Fruit fly (Drosophila melanogaster): Measurements from ENCODE around the gene Dip-C.

Gene Dip-C

dm6 chr3R:12405928-12406234 is 7.7 kb downstream of the Dip-C start, which contains the start of gene Cyp9f2:
TSS of gene Cyp9f2 (minus strand) at chr3R:12406028.
- TF ChIP-seq cato (GFP tag; optimal IDR thresholded peaks at IDR 0.05; ENCODE audit: borderline replicate concordance) (no peak), bbx (GFP tag; IDR thresholded peaks at IDR 0.05; ENCODE audit: partially characterized antibody) (0 out of 2 replicates have a peak, but pooled peaks have one; percentile 8)

DNA sequence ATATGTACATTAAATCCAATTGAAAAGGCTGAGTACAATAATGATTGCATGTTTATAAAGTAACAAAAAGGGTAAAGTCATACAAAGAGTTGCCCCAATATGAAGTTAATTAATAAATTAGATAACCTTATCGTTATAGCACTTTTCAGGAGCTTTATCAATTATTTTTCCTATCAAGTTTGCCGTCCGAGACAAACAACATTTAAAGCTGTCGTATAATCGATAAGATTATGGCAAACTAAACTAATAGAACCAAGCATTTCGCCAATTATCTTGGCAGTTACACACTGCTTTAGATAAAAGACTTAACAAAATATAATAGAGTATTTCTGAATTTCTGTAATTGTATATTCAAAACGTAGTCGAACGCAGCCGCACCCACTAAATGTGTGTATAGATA is 8.4 kb downstream of the Dip-C start:
- TF ChIP-seq CG16863 (GFP tag; optimal IDR thresholded peaks at IDR 0.05): no peak
- TF ChIP-seq CG1832 (GFP tag; optimal IDR thresholded peaks at IDR 0.05): no peak
- no peak for TF ChIP-seq gro (GFP tag; optimal IDR thresholded peaks at IDR 0.05)
- TF ChIP-seq Antp (GFP tag; optimal IDR thresholded peaks at IDR 0.05): no peak
- no peak for TF ChIP-seq zfh1 (GFP tag; IDR thresholded peaks at IDR 0.05)
- no peak for TF ChIP-seq dmrt99B (tag; optimal IDR thresholded peaks at IDR 0.05)
- no peak for TF ChIP-seq nom (GFP tag; optimal IDR thresholded peaks at IDR 0.05)
- peak; percentile 91 for TF ChIP-seq mirr (GFP tag; optimal IDR thresholded peaks at IDR 0.05)
- TF ChIP-seq maf-S (GFP tag; optimal IDR thresholded peaks at IDR 0.05): no peak
- TF ChIP-seq en (GFP tag; optimal IDR thresholded peaks at IDR 0.05): no peak
- peak; percentile 54 for TF ChIP-seq CG34376 (GFP tag; optimal IDR thresholded peaks at IDR 0.05)
- TF ChIP-seq Dfd (GFP tag; optimal IDR thresholded peaks at IDR 0.05): no peak
- TF ChIP-seq unc-4 (GFP tag; IDR thresholded peaks at IDR 0.05; ENCODE audit: partially characterized antibody): no peak
- no peak for TF ChIP-seq tgo (GFP tag; IDR thresholded peaks at IDR 0.05)
- TF ChIP-seq BtbVII (GFP tag; optimal IDR thresholded peaks at IDR 0.05): no peak
- no peak for TF ChIP-seq Dll (GFP tag; IDR thresholded peaks at IDR 0.05; ENCODE audit: partially characterized antibody)
- no peak for TF ChIP-seq CrebB (tag; optimal IDR thresholded peaks at IDR 0.05)
- peak; percentile 49 for TF ChIP-seq sens (GFP tag)
- TF ChIP-seq CG10565 (GFP tag; optimal IDR thresholded peaks at IDR 0.05): no peak
- peak; percentile 92 for TF ChIP-seq exex (tag; optimal IDR thresholded peaks at IDR 0.05)
- no peak for TF ChIP-seq Doc2 (GFP tag; IDR thresholded peaks at IDR 0.05)
- TF ChIP-seq ems (GFP tag; optimal IDR thresholded peaks at IDR 0.05): no peak
- TF ChIP-seq slou (GFP tag; optimal IDR thresholded peaks at IDR 0.05): no peak
- no peak for TF ChIP-seq ato (GFP tag; IDR thresholded peaks at IDR 0.05; ENCODE audit: partially characterized antibody)
- TF ChIP-seq Vsx1 (GFP tag; optimal IDR thresholded peaks at IDR 0.05): peak; percentile 48
- TF ChIP-seq salm (tag; optimal IDR thresholded peaks at IDR 0.05): peak; percentile 2
- no peak for TF ChIP-seq Camta (GFP tag; optimal IDR thresholded peaks at IDR 0.05)
- no peak for TF ChIP-seq HmgZ (tag; optimal IDR thresholded peaks at IDR 0.05)
- TF ChIP-seq pzg (GFP tag; optimal IDR thresholded peaks at IDR 0.05): no peak
- no peak for TF ChIP-seq BEAF-32 (GFP tag; optimal IDR thresholded peaks at IDR 0.05)
- no peak for TF ChIP-seq CG17912 (GFP tag; optimal IDR thresholded peaks at IDR 0.05)
- no peak for TF ChIP-seq CG12769 (tag; optimal IDR thresholded peaks at IDR 0.05)
- no peak for TF ChIP-seq chm (GFP tag; IDR thresholded peaks at IDR 0.05)
- peak; percentile 3 for TF ChIP-seq D19A (tag; optimal IDR thresholded peaks at IDR 0.05)
- no peak for TF ChIP-seq CG18619 (GFP tag; optimal IDR thresholded peaks at IDR 0.05)
- no peak for TF ChIP-seq grn (GFP tag; optimal IDR thresholded peaks at IDR 0.05)
- TF ChIP-seq CG7987 (GFP tag; optimal IDR thresholded peaks at IDR 0.05): no peak
- TF ChIP-seq CG13424 (tag; optimal IDR thresholded peaks at IDR 0.05): no peak

DNA sequence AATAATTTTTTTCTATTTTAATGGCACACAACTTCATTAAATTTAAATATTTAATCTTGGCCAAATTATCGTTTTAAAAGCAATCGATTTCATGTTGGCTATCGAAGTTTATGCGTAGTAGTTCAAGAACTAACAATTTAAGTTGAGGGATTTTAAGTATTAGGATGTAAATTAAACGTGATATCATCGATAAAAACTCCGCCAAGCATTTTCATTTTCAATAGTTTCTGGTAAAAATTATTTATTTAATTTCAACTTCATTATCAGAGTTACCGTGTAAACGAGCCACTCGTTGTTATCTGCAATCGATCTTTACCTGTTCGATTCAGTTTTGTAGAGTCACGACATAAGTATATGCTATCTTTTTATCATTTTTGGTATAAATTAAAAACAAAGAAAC is 10.6 kb downstream of the Dip-C start:
- peak; percentile 97 for TF ChIP-seq Fer2 (tag; optimal IDR thresholded peaks at IDR 0.05)
- peak; percentile 93 for TF ChIP-seq CG10431 (GFP tag; optimal IDR thresholded peaks at IDR 0.05)
- peak in 1 of 3 experiments; percentile 99 for TF ChIP-seq lola (GFP tag; optimal IDR thresholded peaks at IDR 0.05)
- TF ChIP-seq ac (GFP tag; optimal IDR thresholded peaks at IDR 0.05): peak; percentile 95
- TF ChIP-seq CG7556 (GFP tag; optimal IDR thresholded peaks at IDR 0.05): peak; percentile 95
- TF ChIP-seq CG15011 (GFP tag; optimal IDR thresholded peaks at IDR 0.05): peak; percentile 94
- peak; percentile 87 for TF ChIP-seq zfh2 (GFP tag; optimal IDR thresholded peaks at IDR 0.05)
- TF ChIP-seq Pdp1 (GFP tag; optimal IDR thresholded peaks at IDR 0.05): peak; percentile 94 to 96
- TF ChIP-seq CG33557 (GFP tag; optimal IDR thresholded peaks at IDR 0.05): peak; percentile 99
- TF ChIP-seq CG17612 (GFP tag; IDR thresholded peaks at IDR 0.05): peak; percentile 79
- peak; percentile 86 for TF ChIP-seq disco-r (GFP tag; optimal IDR thresholded peaks at IDR 0.05)
